Worm (Caenorhabditis elegans): ENCODE measurements around the gene ZK1248.19.
A peak's percentile ranks its signal among the peaks of the same experiment; 100 is the strongest.

Gene ZK1248.19

ce11 chrII:5790313-5790773, 48.9 kb downstream of the ZK1248.19 start, which contains the start of gene lect-2:
lect-2 (plus strand) TSS chrII:5790723.
- peak; percentile 35 for TF ChIP-seq unc-55 (GFP tag; optimal IDR thresholded peaks at IDR 0.05)
- no peak for TF ChIP-seq ceh-22 (tag; optimal IDR thresholded peaks at IDR 0.05)

ce11 chrII:5788815-5789214, 50.4 kb downstream of the ZK1248.19 start, which contains the start of gene K05F1.13:
K05F1.13 (plus strand) TSS chrII:5789115.
- TF ChIP-seq ceh-30 (tag; optimal IDR thresholded peaks at IDR 0.05) (no peak), ama-1 (optimal IDR thresholded peaks at IDR 0.05) (no peak), ceh-18 (tag; optimal IDR thresholded peaks at IDR 0.05) (no peak), ceh-24 (tag; optimal IDR thresholded peaks at IDR 0.05) (no peak), che-1 (tag; optimal IDR thresholded peaks at IDR 0.05) (no peak), pat-9 (tag; optimal IDR thresholded peaks at IDR 0.05) (no peak), sox-2 (GFP tag; IDR thresholded peaks at IDR 0.05) (no peak), ceh-9 (tag; optimal IDR thresholded peaks at IDR 0.05) (no peak), hlh-13 (GFP tag; optimal IDR thresholded peaks at IDR 0.05) (no peak), gmeb-2 (tag; optimal IDR thresholded peaks at IDR 0.05) (no peak)

Data from whole organism, late embryonic.